Fruit fly (Drosophila melanogaster) whole organism, wandering third instar larva: ENCODE data around the gene BG642163.

Experiments
- Abd-B ChIP-seq: fragments of >200 bp; optimal IDR thresholded peaks from 2 replicates; lab custom pipeline; 2017; ENCODE audit warnings: missing biosample characterization, missing genetic modification characterization
- CG32264 ChIP-seq: fragments of 200-800 bp; sonication (Bioruptor generic); optimal IDR thresholded peaks from 2 replicates; lab custom pipeline; 2016; ENCODE audit warnings: missing biosample characterization, missing genetic modification characterization
- CG9705 ChIP-seq: fragments of 200-800 bp; sonication (Bioruptor generic); optimal IDR thresholded peaks from 2 replicates; lab custom pipeline; 2018; ENCODE audit warnings: missing biosample characterization, mild to moderate bottlenecking, missing genetic modification characterization
- Dfd ChIP-seq: fragments of >200 bp; optimal IDR thresholded peaks from 2 replicates; lab custom pipeline; 2017; ENCODE audit warnings: missing biosample characterization, missing genetic modification characterization
- Dif ChIP-seq: fragments of 200-275, 200-300 bp; sonication (Bioruptor generic); optimal IDR thresholded peaks from 2 replicates; lab custom pipeline; 2018; ENCODE audit warnings: missing biosample characterization, missing genetic modification characterization; ENCODE audit not compliant: partially characterized antibody
- GATAd ChIP-seq: sonication (Bioruptor generic); optimal IDR thresholded peaks from 2 replicates; lab custom pipeline; 2016; ENCODE audit warnings: missing biosample characterization, missing genetic modification characterization
- Hnf4 ChIP-seq: fragments of 200-800 bp; sonication (Bioruptor generic); optimal IDR thresholded peaks from 2 replicates; lab custom pipeline; 2016; ENCODE audit warnings: missing biosample characterization, mild to moderate bottlenecking, missing genetic modification characterization
- Hr78 ChIP-seq: fragments of >200 bp; optimal IDR thresholded peaks from 2 replicates; lab custom pipeline; 2017; ENCODE audit warnings: missing biosample characterization, missing genetic modification characterization
- Mio ChIP-seq: sonication (Bioruptor generic); optimal IDR thresholded peaks from 2 replicates; lab custom pipeline; 2016; ENCODE audit warnings: missing biosample characterization, missing genetic modification characterization
- Myc ChIP-seq: fragments of >200 bp; optimal IDR thresholded peaks from 2 replicates; lab custom pipeline; 2017
- N ChIP-seq: fragments of >200 bp; optimal IDR thresholded peaks from 2 replicates; lab custom pipeline; 2018; ENCODE audit warnings: missing biosample characterization, missing external identifiers, missing genetic modification characterization
- OdsH ChIP-seq: fragments of 200-800 bp; sonication (Bioruptor generic); optimal IDR thresholded peaks from 2 replicates; lab custom pipeline; 2016; ENCODE audit warnings: missing biosample characterization, mild to moderate bottlenecking, missing genetic modification characterization
- Rel ChIP-seq, 2 experiments: fragments of 200-800 bp; sonication (Bioruptor generic) in 1 of 2; optimal IDR thresholded peaks; 2 replicates in 1 of 2; 3 replicates in 1 of 2; lab custom pipeline; 2016 to 2019; ENCODE audit warnings: mild to moderate bottlenecking in 2 of 2, missing biosample characterization in 2 of 2, missing genetic modification characterization in 2 of 2, moderate library complexity in 1 of 2
- Sp1 ChIP-seq: fragments of 200-800 bp; sonication (Bioruptor generic); optimal IDR thresholded peaks from 3 replicates; lab custom pipeline; 2019; ENCODE audit warnings: missing biosample characterization, mild to moderate bottlenecking, missing genetic modification characterization, moderate library complexity
- Vsx2 ChIP-seq: fragments of 200-300, 225-300 bp; sonication (Bioruptor generic); optimal IDR thresholded peaks from 2 replicates; lab custom pipeline; 2018; ENCODE audit warnings: missing biosample characterization, missing genetic modification characterization; ENCODE audit not compliant: partially characterized antibody
- br ChIP-seq: fragments of 200-800 bp; sonication (Bioruptor generic); optimal IDR thresholded peaks from 2 replicates; lab custom pipeline; 2016; ENCODE audit warnings: missing biosample characterization, missing genetic modification characterization
- brk ChIP-seq: fragments of 200-800 bp; sonication (Bioruptor generic); optimal IDR thresholded peaks from 2 replicates; lab custom pipeline; 2016; ENCODE audit warnings: missing biosample characterization, mild to moderate bottlenecking, missing genetic modification characterization
- dmrt93B ChIP-seq: fragments of 200-800 bp; sonication (Bioruptor generic); optimal IDR thresholded peaks from 2 replicates; lab custom pipeline; 2018; ENCODE audit warnings: missing biosample characterization, mild to moderate bottlenecking, missing genetic modification characterization
- dsf ChIP-seq: sonication (Bioruptor generic); optimal IDR thresholded peaks from 2 replicates; lab custom pipeline; 2016; ENCODE audit warnings: missing biosample characterization, missing genetic modification characterization, borderline replicate concordance
- ey ChIP-seq: fragments of 200-800 bp; sonication (Bioruptor generic); optimal IDR thresholded peaks from 2 replicates; lab custom pipeline; 2016; ENCODE audit warnings: missing biosample characterization, missing genetic modification characterization
- foxo ChIP-seq, 2 experiments: fragments of 200-800 bp; sonication (Bioruptor generic); optimal IDR thresholded peaks; 2 replicates in 1 of 2; 3 replicates in 1 of 2; lab custom pipeline; 2016 to 2017; ENCODE audit warnings: missing biosample characterization in 2 of 2, missing genetic modification characterization in 2 of 2
- fru ChIP-seq: fragments of 200-800 bp; sonication (Bioruptor generic); optimal IDR thresholded peaks from 3 replicates; lab custom pipeline; 2016; ENCODE audit warnings: missing biosample characterization, mild to moderate bottlenecking, missing genetic modification characterization
- h ChIP-seq: fragments of 200-800 bp; sonication (Bioruptor generic); optimal IDR thresholded peaks from 3 replicates; lab custom pipeline; 2016; ENCODE audit warnings: missing biosample characterization, mild to moderate bottlenecking, missing genetic modification characterization
- jim ChIP-seq: fragments of 175-275, 200-325 bp; sonication (Bioruptor generic); optimal IDR thresholded peaks from 2 replicates; lab custom pipeline; 2016; ENCODE audit warnings: missing biosample characterization, mild to moderate bottlenecking, missing genetic modification characterization
- lola ChIP-seq: fragments of >200 bp; optimal IDR thresholded peaks from 2 replicates; lab custom pipeline; 2017; ENCODE audit warnings: missing biosample characterization, missing genetic modification characterization
- pan ChIP-seq: fragments of >200 bp; optimal IDR thresholded peaks from 2 replicates; lab custom pipeline; 2017
- psq ChIP-seq: fragments of 200-800 bp; sonication (Bioruptor generic); optimal IDR thresholded peaks from 3 replicates; lab custom pipeline; 2017; ENCODE audit warnings: missing biosample characterization, mild to moderate bottlenecking, missing genetic modification characterization, moderate library complexity
- rgr ChIP-seq: fragments of 200-800 bp; sonication (Bioruptor generic); optimal IDR thresholded peaks from 3 replicates; lab custom pipeline; 2016; ENCODE audit warnings: missing biosample characterization, mild to moderate bottlenecking, missing genetic modification characterization
- sv ChIP-seq: fragments of 200-800 bp; sonication (Bioruptor generic); optimal IDR thresholded peaks from 3 replicates; lab custom pipeline; 2016; ENCODE audit warnings: missing biosample characterization, missing genetic modification characterization
- tai ChIP-seq: sonication (Bioruptor generic); optimal IDR thresholded peaks from 2 replicates; lab custom pipeline; 2016; ENCODE audit warnings: missing biosample characterization, missing genetic modification characterization
- woc ChIP-seq: sonication (Bioruptor generic); optimal IDR thresholded peaks from 2 replicates; lab custom pipeline; 2016; ENCODE audit warnings: missing biosample characterization, mild to moderate bottlenecking, missing genetic modification characterization

Gene BG642163

DNA sequence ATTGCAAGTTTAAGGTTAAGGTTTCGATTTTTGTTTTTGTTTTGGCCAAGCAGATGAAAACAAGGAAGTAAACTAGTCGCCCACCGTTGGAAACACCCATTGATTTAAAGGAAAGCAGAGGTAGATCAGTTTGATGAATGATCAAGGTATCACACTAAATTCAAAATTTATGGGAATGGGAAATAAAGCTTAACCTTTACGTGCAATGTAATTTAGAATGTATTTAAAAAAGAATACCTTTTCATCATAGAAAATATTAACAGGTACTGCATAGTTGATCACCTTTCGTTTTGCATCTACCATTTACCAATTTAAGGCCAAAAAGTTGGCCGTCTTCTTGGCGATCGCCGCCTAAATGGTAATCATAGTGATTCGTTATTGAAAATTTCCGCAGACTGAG lies 8.1 kb upstream of the BG642163 start:
- TF ChIP-seq dsf (GFP tag; lab: Kevin White, UChicago) (no peak), jim (GFP tag; lab: Kevin White, UChicago) (no peak), sv (GFP tag; lab: Kevin White, UChicago) (no peak), foxo (GFP tag; optimal IDR thresholded peaks at IDR 0.05; lab: Kevin White, UChicago) (no peak), N (no peak), CG32264 (GFP tag; lab: Kevin White, UChicago) (no peak), tai (GFP tag; lab: Kevin White, UChicago) (no peak), CG9705 (GFP tag; lab: Kevin White, UChicago) (no peak), rgr (GFP tag; lab: Kevin White, UChicago) (no peak), psq (GFP tag; lab: Kevin White, UChicago) (no peak), Dfd (GFP tag; lab: Kevin White, UChicago) (no peak), GATAd (GFP tag; lab: Kevin White, UChicago) (no peak), Rel (GFP tag; optimal IDR thresholded peaks at IDR 0.05; lab: Kevin White, UChicago) (no peak), Rel (tag; optimal IDR thresholded peaks at IDR 0.05; lab: Kevin White, UChicago) (no peak), Abd-B (GFP tag; lab: Kevin White, UChicago) (no peak), Vsx2 (GFP tag; lab: Kevin White, UChicago) (no peak), br (GFP tag; lab: Kevin White, UChicago) (no peak)

DNA sequence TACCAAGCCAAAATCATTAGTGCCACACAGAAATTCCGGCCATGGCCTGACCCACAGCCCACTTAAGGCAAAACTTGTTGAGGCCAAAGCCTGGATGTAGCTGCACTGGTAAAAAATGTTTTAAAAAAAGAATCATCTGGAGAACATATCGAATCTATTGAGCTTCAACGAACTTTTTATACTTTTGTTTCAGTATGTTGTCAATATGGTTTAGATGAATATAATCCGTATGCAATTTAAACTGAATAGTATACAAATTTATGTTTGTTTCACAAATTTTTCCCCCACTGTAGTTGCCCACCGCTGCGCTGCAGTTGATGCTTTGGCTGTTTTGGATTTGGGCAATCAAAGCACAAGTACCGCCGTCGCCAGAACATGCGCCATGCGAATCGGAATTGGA lies 5.7 kb upstream of the BG642163 start:
- TF ChIP-seq Dif (GFP tag; lab: Kevin White, UChicago) (no peak), Hr78 (no peak), foxo (GFP tag; optimal IDR thresholded peaks at IDR 0.05; lab: Kevin White, UChicago) (peak in 1 of 2 experiments; percentile 29), woc (GFP tag; lab: Kevin White, UChicago) (peak; percentile 12), ey (peak; percentile 11), rgr (GFP tag; lab: Kevin White, UChicago) (peak; percentile 19), Myc (lab: Kevin White, UChicago) (no peak), Mio (GFP tag; lab: Kevin White, UChicago) (no peak), h (GFP tag; lab: Kevin White, UChicago) (peak; percentile 33), fru (GFP tag; lab: Kevin White, UChicago) (peak; percentile 20), Rel (GFP tag; optimal IDR thresholded peaks at IDR 0.05; lab: Kevin White, UChicago) (no peak), Rel (tag; optimal IDR thresholded peaks at IDR 0.05; lab: Kevin White, UChicago) (no peak)

DNA sequence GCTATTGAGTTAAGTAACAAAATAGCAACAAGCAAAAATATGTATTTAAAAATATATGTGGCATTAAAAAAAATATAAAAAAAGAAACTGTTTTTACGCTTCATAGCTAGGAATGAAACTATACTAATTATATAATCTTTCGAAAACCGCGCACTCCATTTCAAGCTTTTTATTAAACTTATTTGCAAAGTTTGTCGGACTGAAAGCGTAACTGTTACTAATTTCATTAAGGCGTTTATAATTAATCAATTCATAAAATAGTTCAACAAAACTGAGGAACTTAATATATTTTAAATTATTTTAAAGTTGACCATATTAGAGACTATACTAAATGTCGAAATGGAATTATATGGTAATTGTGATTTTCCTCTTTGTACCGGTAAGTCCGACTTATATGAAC lies 1.6 kb downstream of the BG642163 start, which contains the start of gene CG15635:
TSS of gene CG15635 (plus strand) at position 301 of the 400 bp plus-strand sequence.
- TF ChIP-seq Abd-B (GFP tag; lab: Kevin White, UChicago): no peak
- TF ChIP-seq Sp1 (GFP tag; lab: Kevin White, UChicago): no peak
- no peak for TF ChIP-seq lola (GFP tag; lab: Kevin White, UChicago)
- TF ChIP-seq jim (GFP tag; lab: Kevin White, UChicago): no peak
- TF ChIP-seq foxo (GFP tag; optimal IDR thresholded peaks at IDR 0.05; lab: Kevin White, UChicago): no peak
- no peak for TF ChIP-seq fru (GFP tag; lab: Kevin White, UChicago)
- TF ChIP-seq OdsH: no peak
- TF ChIP-seq Hnf4: no peak
- no peak for TF ChIP-seq sv (GFP tag; lab: Kevin White, UChicago)
- TF ChIP-seq rgr (GFP tag; lab: Kevin White, UChicago): no peak
- no peak for TF ChIP-seq brk (GFP tag; lab: Kevin White, UChicago)
- TF ChIP-seq woc (GFP tag; lab: Kevin White, UChicago): no peak
- TF ChIP-seq dmrt93B (GFP tag; lab: Kevin White, UChicago): no peak
- no peak for TF ChIP-seq pan (lab: Kevin White, UChicago)
- TF ChIP-seq, all 38 proteins: peak for 0

DNA sequence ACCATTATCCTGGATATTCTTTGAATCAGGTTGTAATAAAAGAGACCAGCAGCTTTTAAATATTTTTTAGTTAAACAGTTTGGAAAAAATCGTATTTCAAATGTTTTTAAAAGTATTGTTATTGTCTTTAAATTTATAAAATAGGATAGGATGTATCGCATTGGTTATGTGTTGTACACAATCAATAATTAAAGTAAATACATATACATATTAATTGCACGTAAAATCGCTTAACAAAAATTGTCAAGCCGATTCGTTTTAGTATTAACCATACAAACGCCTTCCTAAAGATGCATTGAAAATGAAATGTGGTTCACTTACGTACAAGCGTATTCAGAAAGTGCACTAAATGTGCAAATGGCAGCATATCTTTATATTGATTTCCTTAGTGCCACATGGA lies 5.7 kb downstream of the BG642163 start, which contains the start of gene CG43798:
TSS of gene CG43798 (plus strand) at position 301 of the 400 bp plus-strand sequence.
- TF ChIP-seq CG32264 (GFP tag; lab: Kevin White, UChicago): no peak
- TF ChIP-seq Sp1 (GFP tag; lab: Kevin White, UChicago): no peak
- no peak for TF ChIP-seq Dif (GFP tag; lab: Kevin White, UChicago)
- TF ChIP-seq Vsx2 (GFP tag; lab: Kevin White, UChicago): no peak
- TF ChIP-seq h (GFP tag; lab: Kevin White, UChicago): no peak
- no peak for TF ChIP-seq lola (GFP tag; lab: Kevin White, UChicago)
- no peak for TF ChIP-seq br (GFP tag; lab: Kevin White, UChicago)
- no peak for TF ChIP-seq Rel (GFP tag; optimal IDR thresholded peaks at IDR 0.05; lab: Kevin White, UChicago)
- no peak for TF ChIP-seq Rel (tag; optimal IDR thresholded peaks at IDR 0.05; lab: Kevin White, UChicago)
- no peak for TF ChIP-seq GATAd (GFP tag; lab: Kevin White, UChicago)
- TF ChIP-seq pan (lab: Kevin White, UChicago): no peak
- TF ChIP-seq Dfd (GFP tag; lab: Kevin White, UChicago): no peak
- TF ChIP-seq brk (GFP tag; lab: Kevin White, UChicago): no peak
